Fruit fly (Drosophila melanogaster) whole organism, embryonic: ENCODE data around the gene svr.

Source experiments
- Adf1 ChIP-seq: fragments of 200-800 bp; sonication (Bioruptor generic); IDR thresholded peaks from 2 replicates; pipeline ENCODE4 v1.3.6; 2022; ENCODE audit warnings: missing biosample characterization, missing genetic modification characterization
- Antp ChIP-seq: fragments of 200-800 bp; sonication (Bioruptor generic); optimal IDR thresholded peaks from 3 replicates; lab custom pipeline; 2016; ENCODE audit warnings: missing biosample characterization, missing genetic modification characterization
- Atf6 ChIP-seq: fragments of 200-800 bp; sonication (Bioruptor generic); IDR thresholded peaks from 2 replicates; pipeline ENCODE4 v1.3.6; 2022; ENCODE audit warnings: missing biosample characterization, missing genetic modification characterization
- Awh ChIP-seq: fragments of 200-800 bp; sonication (Bioruptor generic); IDR thresholded peaks from 2 replicates; pipeline ENCODE4, ENCODE4 v1.3.6; 2022; ENCODE audit warnings: missing biosample characterization, missing genetic modification characterization
- Bdp1 ChIP-seq: fragments of 200-800 bp; sonication (Bioruptor generic); optimal IDR thresholded peaks from 3 replicates; lab custom pipeline; 2016; ENCODE audit warnings: missing biosample characterization, missing genetic modification characterization
- CG12391 ChIP-seq: fragments of 200-800 bp; sonication (Bioruptor generic); optimal IDR thresholded peaks from 3 replicates; lab custom pipeline; 2018; ENCODE audit warnings: missing biosample characterization, mild to moderate bottlenecking, missing genetic modification characterization, moderate library complexity
- CG12744 ChIP-seq: fragments of 200-800 bp; sonication (Bioruptor generic); optimal IDR thresholded peaks from 2 replicates; lab custom pipeline; 2016; ENCODE audit warnings: missing biosample characterization, missing genetic modification characterization
- CG15011 ChIP-seq: fragments of 200-800 bp; sonication (Bioruptor generic); optimal IDR thresholded peaks from 3 replicates; lab custom pipeline; 2018; ENCODE audit warnings: missing biosample characterization, mild to moderate bottlenecking, missing genetic modification characterization
- CG17361 ChIP-seq: fragments of 200-800 bp; sonication (Bioruptor generic); IDR thresholded peaks from 3 replicates; pipeline ENCODE4 v1.3.6; 2022; ENCODE audit warnings: missing biosample characterization, missing genetic modification characterization
- CG17829 ChIP-seq: fragments of 200-800 bp; optimal IDR thresholded peaks from 2 replicates; lab custom pipeline; 2019; ENCODE audit warnings: missing biosample characterization, mild to moderate bottlenecking, missing genetic modification characterization, moderate library complexity
- CG18262 ChIP-seq: fragments of 200-800 bp; optimal IDR thresholded peaks from 3 replicates; lab custom pipeline; 2019; ENCODE audit warnings: missing biosample characterization, mild to moderate bottlenecking, missing genetic modification characterization, moderate library complexity
- CG18476 ChIP-seq: fragments of 200-800 bp; sonication (Bioruptor generic); optimal IDR thresholded peaks from 2 replicates; lab custom pipeline; 2016; ENCODE audit warnings: missing biosample characterization, mild to moderate bottlenecking, missing genetic modification characterization
- CG18599 ChIP-seq: fragments of 200-800 bp; sonication (Bioruptor generic); optimal IDR thresholded peaks from 3 replicates; lab custom pipeline; 2017; ENCODE audit warnings: missing biosample characterization, missing genetic modification characterization, mild to moderate bottlenecking, moderate library complexity, missing genetic modification reagents
- CG31224 ChIP-seq: fragments of 200-800 bp; sonication (Bioruptor generic); IDR thresholded peaks from 2 replicates; pipeline ENCODE4 v1.3.6; 2022; ENCODE audit warnings: missing biosample characterization, missing genetic modification characterization
- CG3995 ChIP-seq: fragments of 200-800 bp; sonication (Bioruptor generic); optimal IDR thresholded peaks from 3 replicates; lab custom pipeline; 2016; ENCODE audit warnings: missing biosample characterization, missing genetic modification characterization
- CG43689 ChIP-seq: fragments of 200-800 bp; sonication (Bioruptor generic); IDR thresholded peaks from 2 replicates; pipeline ENCODE4 v1.3.6; 2022; ENCODE audit warnings: missing biosample characterization, missing genetic modification characterization
- CG6175 ChIP-seq: fragments of 200-800 bp; sonication (Bioruptor generic); IDR thresholded peaks from 3 replicates; pipeline ENCODE4 v1.3.6; 2022; ENCODE audit warnings: missing biosample characterization, missing genetic modification characterization
- CG6272 ChIP-seq: fragments of 200-800 bp; sonication (Bioruptor generic); IDR thresholded peaks from 2 replicates; pipeline ENCODE4 v1.3.6; 2022; ENCODE audit warnings: missing biosample characterization, missing genetic modification characterization
- CG6854 ChIP-seq: fragments of 200-800 bp; sonication (Bioruptor generic); optimal IDR thresholded peaks from 3 replicates; lab custom pipeline; 2017; ENCODE audit warnings: missing biosample characterization, mild to moderate bottlenecking, missing genetic modification characterization
- CG7372 ChIP-seq: fragments of 200-800 bp; sonication (Bioruptor generic); IDR thresholded peaks from 2 replicates; pipeline ENCODE4 v1.3.6; 2022; ENCODE audit warnings: missing biosample characterization, missing genetic modification characterization
- CG7556 ChIP-seq: fragments of 200-800 bp; sonication (Bioruptor generic); optimal IDR thresholded peaks from 2 replicates; lab custom pipeline; 2017; ENCODE audit warnings: missing biosample characterization, mild to moderate bottlenecking, missing genetic modification characterization
- CG8089 ChIP-seq: fragments of 200-800 bp; sonication (Bioruptor generic); optimal IDR thresholded peaks from 3 replicates; lab custom pipeline; 2016; ENCODE audit warnings: missing biosample characterization, missing genetic modification characterization
- CrebB ChIP-seq: fragments of 200-800 bp; sonication (Bioruptor generic); optimal IDR thresholded peaks from 3 replicates; lab custom pipeline; 2018; ENCODE audit warnings: missing biosample characterization, mild to moderate bottlenecking, missing genetic modification characterization
- Dek ChIP-seq: fragments of 200-800 bp; sonication (Bioruptor generic); optimal IDR thresholded peaks from 3 replicates; lab custom pipeline; 2019; ENCODE audit warnings: missing biosample characterization, mild to moderate bottlenecking, missing genetic modification characterization, moderate library complexity
- GATAe ChIP-seq: fragments of 200-800 bp; sonication (Bioruptor generic); conservative IDR thresholded peaks from 2 replicates; pipeline ENCODE4 v1.3.6; 2022; ENCODE audit warnings: missing biosample characterization, missing genetic modification characterization
- Gsc ChIP-seq: fragments of 200-800 bp; sonication (Bioruptor generic); IDR thresholded peaks from 2 replicates; pipeline ENCODE4 v1.3.6; 2022; ENCODE audit warnings: missing biosample characterization, missing genetic modification characterization
- HHEX ChIP-seq: fragments of 200-800 bp; sonication (Bioruptor generic); optimal IDR thresholded peaks from 3 replicates; lab custom pipeline; 2017; ENCODE audit warnings: missing biosample characterization, mild to moderate bottlenecking, missing genetic modification characterization, missing genetic modification reagents
- Hr51 ChIP-seq, 2 experiments: fragments of 200-800 bp; sonication (Bioruptor generic); optimal IDR thresholded peaks; 2 replicates in 1 of 2; 3 replicates in 1 of 2; lab custom pipeline; 2016 to 2018; ENCODE audit warnings: missing biosample characterization in 2 of 2, missing genetic modification characterization in 2 of 2, mild to moderate bottlenecking in 1 of 2, moderate library complexity in 1 of 2
- Hsf ChIP-seq: fragments of 200-800 bp; sonication (Bioruptor generic); optimal IDR thresholded peaks from 3 replicates; lab custom pipeline; 2016; ENCODE audit warnings: missing biosample characterization, missing genetic modification characterization
- MTF-1 ChIP-seq: fragments of 200-800 bp; sonication (Bioruptor generic); optimal IDR thresholded peaks from 2 replicates; lab custom pipeline; 2018; ENCODE audit warnings: missing biosample characterization, mild to moderate bottlenecking, missing genetic modification characterization, borderline replicate concordance
- Meics ChIP-seq: fragments of 200-800 bp; sonication (Bioruptor generic); optimal IDR thresholded peaks from 2 replicates; lab custom pipeline; 2017; ENCODE audit warnings: missing biosample characterization, mild to moderate bottlenecking, missing genetic modification characterization
- NC2α ChIP-seq: fragments of 200-800 bp; sonication (Bioruptor generic); optimal IDR thresholded peaks from 2 replicates; lab custom pipeline; 2016; ENCODE audit warnings: missing biosample characterization, missing genetic modification characterization
- PHDP ChIP-seq: fragments of 200-800 bp; sonication (Bioruptor generic); optimal IDR thresholded peaks from 3 replicates; lab custom pipeline; 2018; ENCODE audit warnings: missing biosample characterization, mild to moderate bottlenecking, missing genetic modification characterization, moderate library complexity
- Six4 ChIP-seq: fragments of 200-800 bp; sonication (Bioruptor generic); optimal IDR thresholded peaks from 2 replicates; lab custom pipeline; 2016; ENCODE audit warnings: missing biosample characterization, missing genetic modification characterization
- Stat92E ChIP-seq, 3 experiments: fragments of >200 bp in 2 of 3; fragments of 200-800 bp in 1 of 3; sonication (Bioruptor generic) in 1 of 3; optimal IDR thresholded peaks; 2 replicates each; lab custom pipeline; 2017 to 2019; ENCODE audit warnings: missing biosample characterization in 3 of 3, missing genetic modification characterization in 3 of 3, mild to moderate bottlenecking in 1 of 3, moderate library complexity in 1 of 3
- ac ChIP-seq: fragments of 200-800 bp; sonication (Bioruptor generic); optimal IDR thresholded peaks from 3 replicates; lab custom pipeline; 2017; ENCODE audit warnings: missing biosample characterization, mild to moderate bottlenecking, missing genetic modification characterization
- aop ChIP-seq: fragments of 200-800 bp; sonication (Bioruptor generic); IDR thresholded peaks from 2 replicates; pipeline ENCODE4 v1.3.6; 2022; ENCODE audit warnings: missing biosample characterization, missing genetic modification characterization
- br ChIP-seq: fragments of >200 bp; optimal IDR thresholded peaks from 2 replicates; lab custom pipeline; 2017
- fd3F ChIP-seq: fragments of 200-800 bp; sonication (Bioruptor generic); optimal IDR thresholded peaks from 2 replicates; lab custom pipeline; 2018; ENCODE audit warnings: missing biosample characterization, mild to moderate bottlenecking, missing genetic modification characterization, moderate library complexity
- lilli ChIP-seq: fragments of 200-800 bp; sonication (Bioruptor generic); optimal IDR thresholded peaks from 3 replicates; lab custom pipeline; 2016; ENCODE audit warnings: missing biosample characterization, missing genetic modification characterization
- nau ChIP-seq: fragments of 200-800 bp; sonication (Bioruptor generic); optimal IDR thresholded peaks from 3 replicates; lab custom pipeline; 2017; ENCODE audit warnings: missing biosample characterization, mild to moderate bottlenecking, missing genetic modification characterization, missing genetic modification reagents
- otp ChIP-seq: fragments of 200-800 bp; sonication (Bioruptor generic); IDR thresholded peaks from 3 replicates; pipeline ENCODE4, ENCODE4 v1.3.6; 2022; ENCODE audit warnings: missing biosample characterization, missing genetic modification characterization
- pzg ChIP-seq: fragments of 200-800 bp; sonication (Bioruptor generic); optimal IDR thresholded peaks from 3 replicates; lab custom pipeline; 2018; ENCODE audit warnings: missing biosample characterization, mild to moderate bottlenecking, missing genetic modification characterization, moderate library complexity
- repo ChIP-seq: fragments of 200-800 bp; sonication (Bioruptor generic); optimal IDR thresholded peaks from 2 replicates; lab custom pipeline; 2016; ENCODE audit warnings: missing biosample characterization, missing genetic modification characterization
- schlank ChIP-seq: fragments of 200-800 bp; sonication (Bioruptor generic); optimal IDR thresholded peaks from 2 replicates; lab custom pipeline; 2018; ENCODE audit warnings: missing biosample characterization, mild to moderate bottlenecking, missing genetic modification characterization
- sens ChIP-seq: fragments of 200-800 bp; sonication (Bioruptor generic); peaks from one replicate; lab custom pipeline; 2016; ENCODE audit warnings: missing biosample characterization, missing genetic modification characterization
- slbo ChIP-seq: fragments of 200-800 bp; sonication (Bioruptor generic); IDR thresholded peaks from 2 replicates; pipeline ENCODE4 v1.3.6; 2022; ENCODE audit warnings: missing biosample characterization, missing genetic modification characterization
- ssp ChIP-seq: fragments of 200-800 bp; sonication (Bioruptor generic); IDR thresholded peaks from 2 replicates; pipeline ENCODE4 v1.3.6; 2022; ENCODE audit warnings: missing biosample characterization, missing genetic modification characterization
- tap ChIP-seq: fragments of 200-800 bp; optimal IDR thresholded peaks from 3 replicates; lab custom pipeline; 2019; ENCODE audit warnings: missing biosample characterization, mild to moderate bottlenecking, missing genetic modification characterization, moderate library complexity
- twi ChIP-seq: fragments of 200-800 bp; optimal IDR thresholded peaks from 2 replicates; lab custom pipeline; 2019; ENCODE audit warnings: missing biosample characterization, mild to moderate bottlenecking, missing genetic modification characterization, moderate library complexity

svr gene

DNA sequence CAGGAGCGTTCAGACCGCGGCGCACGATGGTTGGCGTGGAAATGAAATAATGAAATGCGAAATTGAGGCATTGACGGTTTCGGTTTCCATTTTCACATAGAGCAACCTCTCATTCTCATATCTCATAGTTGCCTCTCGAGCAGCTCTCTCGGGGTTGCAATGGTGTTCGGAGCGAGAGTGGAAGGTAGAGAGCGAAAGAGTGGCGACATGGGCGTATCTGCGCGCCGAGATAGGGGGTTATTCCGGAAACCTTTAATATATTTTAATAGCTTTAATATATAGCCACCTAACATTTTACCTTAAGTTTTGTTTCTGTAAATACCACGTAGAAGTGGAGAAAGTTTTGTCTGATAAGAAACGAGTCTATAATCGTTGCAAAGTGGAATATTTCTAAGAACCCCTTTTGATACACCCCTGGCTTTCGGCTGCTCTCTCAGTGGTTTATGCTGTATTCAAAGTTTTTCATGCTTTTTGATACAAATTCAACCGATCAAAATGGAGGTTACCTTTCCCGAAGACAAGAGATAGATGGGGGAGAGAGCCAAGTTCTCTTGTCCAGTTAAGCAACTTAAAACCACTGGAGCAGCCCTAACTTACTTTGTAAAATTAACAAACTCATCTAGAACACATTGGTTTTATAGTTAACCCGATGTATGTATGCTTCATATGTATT lies 27.1 kb downstream of the svr start, which contains the start of gene elav:
Gene elav (minus strand): TSS at position 48 of the 673 bp plus-strand sequence.
- peak; percentile 98 for TF ChIP-seq tap (tag; lab: Kevin White, UChicago)
- peak; percentile 96 for TF ChIP-seq CG6272 (GFP tag; lab: Robert Waterston, UW)
- peak; percentile 100 for TF ChIP-seq sens (GFP tag; lab: Kevin White, UChicago)
- peak; percentile 94 for TF ChIP-seq MTF-1 (GFP tag; lab: Kevin White, UChicago)
- TF ChIP-seq Stat92E (GFP tag; optimal IDR thresholded peaks at IDR 0.05; lab: Kevin White, UChicago), result peak in 1 of 3 experiments; percentile 99
- peak; percentile 98 for TF ChIP-seq ac (GFP tag; lab: Kevin White, UChicago)
- peak; percentile 100 for TF ChIP-seq CG18599 (GFP tag; lab: Kevin White, UChicago)
- TF ChIP-seq slbo (GFP tag; lab: Robert Waterston, UW), result peak; percentile 99
- TF ChIP-seq aop (GFP tag; lab: Robert Waterston, UW), result peak; percentile 92
- peak; percentile 94 for TF ChIP-seq GATAe
- no peak for TF ChIP-seq br (lab: Kevin White, UChicago)
- TF ChIP-seq CG3995 (GFP tag; lab: Kevin White, UChicago), result peak; percentile 79
- peak; percentile 97 for TF ChIP-seq Awh
- TF ChIP-seq fd3F (GFP tag; lab: Kevin White, UChicago), result peak; percentile 97
- peak; percentile 95 for TF ChIP-seq CG12744 (GFP tag; lab: Kevin White, UChicago)
- peak; percentile 99 for TF ChIP-seq Hsf
- TF ChIP-seq HHEX, result peak; percentile 99
- peak; percentile 93 for TF ChIP-seq CG43689 (GFP tag; lab: Robert Waterston, UW)
- peak; percentile 93 for TF ChIP-seq ssp (GFP tag; lab: Robert Waterston, UW)
- TF ChIP-seq twi (tag; lab: Kevin White, UChicago), result peak; percentile 97
- TF ChIP-seq Meics (GFP tag; lab: Kevin White, UChicago), result peak; percentile 99
- peak; percentile 98 for TF ChIP-seq CrebB (tag; lab: Kevin White, UChicago)
- peak; percentile 98 for TF ChIP-seq CG7372 (GFP tag; lab: Robert Waterston, UW)
- peak; percentile 99 for TF ChIP-seq PHDP (tag; lab: Kevin White, UChicago)
- TF ChIP-seq repo, result peak; percentile 90
- TF ChIP-seq otp, result peak; percentile 98
- TF ChIP-seq schlank (tag; lab: Kevin White, UChicago), result peak; percentile 97
- TF ChIP-seq CG8089 (GFP tag; lab: Kevin White, UChicago), result peak; percentile 94
- peak; percentile 89 for TF ChIP-seq Adf1 (GFP tag; lab: Robert Waterston, UW)
- peak; percentile 98 for TF ChIP-seq CG15011 (GFP tag; lab: Kevin White, UChicago)
- peak; percentile 91 for TF ChIP-seq Gsc
- TF ChIP-seq CG12391 (tag; lab: Kevin White, UChicago), result peak; percentile 99
- peak; percentile 98 for TF ChIP-seq CG17361 (GFP tag; lab: Robert Waterston, UW)
- TF ChIP-seq Bdp1 (GFP tag; lab: Kevin White, UChicago), result peak; percentile 92
- TF ChIP-seq CG7556 (GFP tag; lab: Kevin White, UChicago), result peak; percentile 99
- peak; percentile 98 for TF ChIP-seq Six4 (GFP tag; lab: Kevin White, UChicago)
- TF ChIP-seq Hr51 (GFP tag; optimal IDR thresholded peaks at IDR 0.05; lab: Kevin White, UChicago), result peak; percentile 98 to 99
- peak; percentile 99 for TF ChIP-seq CG6854 (GFP tag; lab: Kevin White, UChicago)
- peak; percentile 95 for TF ChIP-seq CG31224
- TF ChIP-seq Atf6 (GFP tag; lab: Robert Waterston, UW), result peak; percentile 99
- peak; percentile 91 for TF ChIP-seq NC2α (GFP tag; lab: Kevin White, UChicago)
- TF ChIP-seq nau (GFP tag; lab: Kevin White, UChicago), result peak; percentile 98
- TF ChIP-seq CG17829 (tag; lab: Kevin White, UChicago), result peak; percentile 99
- peak; percentile 97 for TF ChIP-seq CG18476
- peak; percentile 99 for TF ChIP-seq CG18262 (tag; lab: Kevin White, UChicago)
- TF ChIP-seq pzg (GFP tag; lab: Kevin White, UChicago), result peak; percentile 22
- peak; percentile 98 for TF ChIP-seq Dek
- TF ChIP-seq lilli, result peak; percentile 99
- TF ChIP-seq Antp (GFP tag; lab: Kevin White, UChicago), result peak; percentile 94
- peak; percentile 95 for TF ChIP-seq CG6175
